Worm (Caenorhabditis elegans) whole organism, L1 larva: ENCODE results near the gene nhx-3.

Experiments used
- aha-1 ChIP-seq: fragments of 150-350 bp; optimal IDR thresholded peaks from 2 replicates; lab custom pipeline; 2014; ENCODE audit warnings: missing biosample characterization, missing genetic modification characterization
- ceh-82 ChIP-seq, 3 experiments: fragments of 150-350 bp in 1 of 3; sonication (generic microtip) in 2 of 3; optimal IDR thresholded peaks; 2 replicates each; lab custom pipeline; 2014 to 2017; ENCODE audit warnings: missing biosample characterization in 3 of 3, missing genetic modification characterization in 3 of 3
- fos-1 ChIP-seq: fragments of 150-350 bp; optimal IDR thresholded peaks from 2 replicates; lab custom pipeline; 2014; ENCODE audit warnings: missing biosample characterization, missing genetic modification characterization
- jun-1 ChIP-seq: fragments of 150-350 bp; optimal IDR thresholded peaks from 2 replicates; lab custom pipeline; 2014; ENCODE audit warnings: missing biosample characterization, missing genetic modification reagents, missing genetic modification characterization
- lin-13 ChIP-seq: fragments of 150-350 bp; optimal IDR thresholded peaks from 2 replicates; lab custom pipeline; 2014; ENCODE audit warnings: missing biosample characterization, missing genetic modification reagents, missing genetic modification characterization
- mab-9 ChIP-seq: fragments of 200-800 bp; sonication (Bioruptor generic); IDR thresholded peaks from 2 replicates; pipeline ENCODE4 v1.3.6; 2022; ENCODE audit warnings: missing genetic modification reagents, missing genetic modification characterization, missing compliant biosample characterization
- mdl-1 ChIP-seq, 2 experiments: fragments of 150-350 bp; optimal IDR thresholded peaks; 2 replicates each; lab custom pipeline; 2014 to 2017; ENCODE audit warnings: missing biosample characterization in 2 of 2, missing genetic modification characterization in 2 of 2, inconsistent platforms in 1 of 2
- nhr-19 ChIP-seq: fragments of 200-800 bp; sonication (Bioruptor generic); conservative IDR thresholded peaks from 2 replicates; pipeline ENCODE4 v1.3.6; 2022; ENCODE audit warnings: missing genetic modification characterization, missing compliant biosample characterization
- skn-1 ChIP-seq: fragments of 150-350 bp; optimal IDR thresholded peaks from 2 replicates; lab custom pipeline; 2014; ENCODE audit warnings: missing biosample characterization, missing genetic modification characterization
- snpc-4 ChIP-seq: fragments of 150-350 bp; optimal IDR thresholded peaks from 2 replicates; lab custom pipeline; 2014; ENCODE audit warnings: missing biosample characterization, missing genetic modification characterization
- unc-130 ChIP-seq: fragments of 150-350 bp; optimal IDR thresholded peaks from 2 replicates; lab custom pipeline; 2017; ENCODE audit warnings: missing biosample characterization, missing genetic modification characterization, inconsistent platforms
- unc-62 ChIP-seq: fragments of 150-350 bp; optimal IDR thresholded peaks from 2 replicates; lab custom pipeline; 2014; ENCODE audit warnings: missing biosample characterization, missing genetic modification reagents, missing genetic modification characterization

- TF ChIP-seq unc-62: no peak
- no peak for TF ChIP-seq nhr-19 (GFP tag; lab: Robert Waterston, UW)
- TF ChIP-seq fos-1 (tag; lab: Kevin White, UChicago): no peak
- TF ChIP-seq aha-1: no peak
- TF ChIP-seq ceh-82 (tag; optimal IDR thresholded peaks at IDR 0.05; lab: Kevin White, UChicago): no peak
- TF ChIP-seq jun-1 (tag; lab: Kevin White, UChicago): no peak
- TF ChIP-seq lin-13 (GFP tag; lab: Kevin White, UChicago): no peak
- no peak for TF ChIP-seq unc-130 (tag; lab: Kevin White, UChicago)
- TF ChIP-seq skn-1 (tag; lab: Kevin White, UChicago): no peak
- no peak for TF ChIP-seq mab-9
- TF ChIP-seq mdl-1 (tag; optimal IDR thresholded peaks at IDR 0.05; lab: Kevin White, UChicago): no peak
- no peak for TF ChIP-seq snpc-4
These were observed 6.3 kb downstream of the nhx-3 start, which contains the start of gene srh-268 for ce11 chrV:7539015-7539414.
